Worm (Caenorhabditis elegans): ENCODE measurements around the gene pfd-2.

Gene pfd-2

ce11 chrII:4372406-4372805, 45.9 kb downstream of the pfd-2 start, which contains the start of gene paic-1 (continued):
- no peak for TF ChIP-seq lsl-1 (GFP tag; optimal IDR thresholded peaks at IDR 0.05)
- TF ChIP-seq tbp1 (GFP tag; optimal IDR thresholded peaks at IDR 0.05), result no peak
- no peak for TF ChIP-seq F57A8.1 (GFP tag; optimal IDR thresholded peaks at IDR 0.05)
- peak; percentile 27 for TF ChIP-seq lin-40 (tag; optimal IDR thresholded peaks at IDR 0.05)
- TF ChIP-seq K12H6.12 (tag; optimal IDR thresholded peaks at IDR 0.05), result no peak
- TF ChIP-seq F49E8.2 (tag; optimal IDR thresholded peaks at IDR 0.05; ENCODE audit: insufficient read depth), result no peak
- TF ChIP-seq B0035.1 (tag; optimal IDR thresholded peaks at IDR 0.05), result peak; percentile 38
- TF ChIP-seq rcor-1 (GFP tag; IDR thresholded peaks at IDR 0.05), result no peak
- TF ChIP-seq cebp-1 (GFP tag; IDR thresholded peaks at IDR 0.05), result no peak
- peak; percentile 9 for TF ChIP-seq cebp-1 (tag; optimal IDR thresholded peaks at IDR 0.05)
- no peak for TF ChIP-seq aptf-2 (GFP tag; conservative IDR thresholded peaks at IDR 0.05)
- peak; percentile 32 for TF ChIP-seq madf-6 (GFP tag; IDR thresholded peaks at IDR 0.05)
- TF ChIP-seq akir-1 (GFP tag; optimal IDR thresholded peaks at IDR 0.05), result no peak
- 0 out of 2 replicates have a peak, but pooled peaks have one; percentile 7 for TF ChIP-seq pbrm-1 (GFP tag; IDR thresholded peaks at IDR 0.05)
- no peak for TF ChIP-seq snpc-1.1 (tag; optimal IDR thresholded peaks at IDR 0.05; ENCODE audit: insufficient read depth)
- TF ChIP-seq cebp-2 (GFP tag; IDR thresholded peaks at IDR 0.05), result no peak
- TF ChIP-seq ceh-91 (GFP tag; IDR thresholded peaks at IDR 0.05), result no peak
- no peak for TF ChIP-seq snpc-1.3 (tag; optimal IDR thresholded peaks at IDR 0.05; ENCODE audit: insufficient read depth)
- TF ChIP-seq nfya-1 (tag; optimal IDR thresholded peaks at IDR 0.05; ENCODE audit: borderline replicate concordance, insufficient read depth), result no peak
- no peak for TF ChIP-seq ztf-3 (GFP tag; optimal IDR thresholded peaks at IDR 0.05)
- no peak for TF ChIP-seq rpc-1 (optimal IDR thresholded peaks at IDR 0.05)
- TF ChIP-seq rpc-1 (tag; optimal IDR thresholded peaks at IDR 0.05), result no peak
- no peak for TF ChIP-seq sptf-2 (GFP tag; optimal IDR thresholded peaks at IDR 0.05)
- TF ChIP-seq Y67H2A.10 (GFP tag; conservative IDR thresholded peaks at IDR 0.05), result no peak
- 0 out of 2 replicates have a peak, but pooled peaks have one; percentile 51 for TF ChIP-seq Y95B8A.8 (GFP tag; IDR thresholded peaks at IDR 0.05)
- no peak for TF ChIP-seq attf-6 (GFP tag; IDR thresholded peaks at IDR 0.05)
- TF ChIP-seq nhr-179 (tag; optimal IDR thresholded peaks at IDR 0.05), result no peak
- peak; percentile 17 for TF ChIP-seq xnd-1 (tag; optimal IDR thresholded peaks at IDR 0.05)
- TF ChIP-seq bed-1 (GFP tag; IDR thresholded peaks at IDR 0.05), result no peak
- no peak for TF ChIP-seq nfyb-1 (GFP tag; IDR thresholded peaks at IDR 0.05)
- no peak for TF ChIP-seq pha-4 (tag; optimal IDR thresholded peaks at IDR 0.05)
- no peak for TF ChIP-seq let-526 (GFP tag; IDR thresholded peaks at IDR 0.05)
- TF ChIP-seq madf-3 (GFP tag; IDR thresholded peaks at IDR 0.05), result 0 out of 2 replicates have a peak, but pooled peaks have one; percentile 11
- no peak for TF ChIP-seq lag-1 (GFP tag; IDR thresholded peaks at IDR 0.05)
- no peak for TF ChIP-seq F23B12.7 (tag; optimal IDR thresholded peaks at IDR 0.05; ENCODE audit: insufficient read depth)
- TF ChIP-seq ceh-100 (GFP tag; IDR thresholded peaks at IDR 0.05), result no peak
- TF ChIP-seq unc-130 (GFP tag; optimal IDR thresholded peaks at IDR 0.05), result no peak
- TF ChIP-seq Y53F4B.3 (GFP tag; IDR thresholded peaks at IDR 0.05), result no peak
- no peak for TF ChIP-seq hlh-26 (GFP tag; conservative IDR thresholded peaks at IDR 0.05)
- TF ChIP-seq ceh-58 (GFP tag; IDR thresholded peaks at IDR 0.05), result no peak
- no peak for TF ChIP-seq T07F8.4 (tag; optimal IDR thresholded peaks at IDR 0.05)
- TF ChIP-seq attf-3 (GFP tag; conservative IDR thresholded peaks at IDR 0.05), result no peak
- no peak for TF ChIP-seq snpc-3.4 (tag; optimal IDR thresholded peaks at IDR 0.05)
- no peak for TF ChIP-seq dpl-1 (GFP tag; optimal IDR thresholded peaks at IDR 0.05)
- no peak for TF ChIP-seq nhr-120 (GFP tag; IDR thresholded peaks at IDR 0.05)
- TF ChIP-seq dpff-1 (tag; optimal IDR thresholded peaks at IDR 0.05), result no peak
- peak; percentile 44; the same call in 1 of the 2 replicates for TF ChIP-seq lin-26 (GFP tag; IDR thresholded peaks at IDR 0.05)
- no peak for TF ChIP-seq snpc-4 (GFP tag; optimal IDR thresholded peaks at IDR 0.05)
- no peak for TF ChIP-seq snpc-4 (tag; optimal IDR thresholded peaks at IDR 0.05)
